Worm (Caenorhabditis elegans): Measurements from ENCODE around the gene srd-43.

ce11 chrX:13349230-13350122 lies 43.8 kb upstream of the srd-43 start:
- TF ChIP-seq cog-1 (tag; optimal IDR thresholded peaks at IDR 0.05) (no peak), flt-1 (GFP tag; IDR thresholded peaks at IDR 0.05) (no peak)

Measured in whole organism, midembryonic.